Worm (Caenorhabditis elegans): Measurements from ENCODE around the gene ulp-2.
A peak's percentile ranks its signal among the peaks of the same experiment; 100 is the strongest.
"Not testable (repeated sequence)": the region's sequence is repeated elsewhere in the genome, so short reads cannot be mapped to it uniquely, and the experiment has no call there.

Gene ulp-2

DNA sequence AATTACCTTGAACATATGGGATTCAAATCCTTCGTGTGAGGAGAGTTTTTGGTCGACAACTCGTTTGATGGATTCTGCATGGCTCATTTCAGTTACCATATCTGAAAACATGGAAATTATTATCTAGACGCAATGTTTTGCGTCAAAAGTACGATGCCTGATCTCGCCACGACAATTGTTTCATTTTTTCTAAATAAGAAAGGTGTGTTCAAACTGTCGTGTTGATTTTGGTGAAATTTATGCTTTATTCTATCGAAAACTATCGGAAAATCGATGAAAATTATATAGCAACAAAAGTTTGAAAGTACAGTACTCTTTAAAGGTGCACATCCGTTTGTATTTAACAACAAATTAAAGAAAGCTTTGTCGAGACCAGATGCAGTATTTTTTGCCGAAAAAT is 18.6 kb downstream of the ulp-2 start, which contains the start of gene cblc-1:
Gene cblc-1 (minus strand): TSS at position 101 of the 400 bp plus-strand sequence.
- TF ChIP-seq lsy-2 (tag; optimal IDR thresholded peaks at IDR 0.05) (no peak), snpc-4 (tag; optimal IDR thresholded peaks at IDR 0.05) (no peak), sma-9 (GFP tag; optimal IDR thresholded peaks at IDR 0.05) (no peak), sma-9 (tag; optimal IDR thresholded peaks at IDR 0.05) (no peak), C34F6.9 (tag; optimal IDR thresholded peaks at IDR 0.05) (no peak), F13H6.1 (tag; optimal IDR thresholded peaks at IDR 0.05) (no peak), ztf-1 (GFP tag; conservative IDR thresholded peaks at IDR 0.05) (no peak), nhr-23 (tag; optimal IDR thresholded peaks at IDR 0.05) (no peak), Y55F3AM.14 (GFP tag; optimal IDR thresholded peaks at IDR 0.05) (no peak), mdl-1 (tag; optimal IDR thresholded peaks at IDR 0.05) (no peak), unc-62 (GFP tag; optimal IDR thresholded peaks at IDR 0.05) (no peak), nhr-10 (tag; optimal IDR thresholded peaks at IDR 0.05) (no peak), nhr-12 (tag; optimal IDR thresholded peaks at IDR 0.05) (no peak), R02D3.7 (tag; optimal IDR thresholded peaks at IDR 0.05) (no peak), ztf-4 (tag; optimal IDR thresholded peaks at IDR 0.05) (no peak), nhr-6 (tag; optimal IDR thresholded peaks at IDR 0.05) (no peak), sma-3 (GFP tag; optimal IDR thresholded peaks at IDR 0.05) (no peak), nhr-237 (tag; optimal IDR thresholded peaks at IDR 0.05) (no peak)

DNA sequence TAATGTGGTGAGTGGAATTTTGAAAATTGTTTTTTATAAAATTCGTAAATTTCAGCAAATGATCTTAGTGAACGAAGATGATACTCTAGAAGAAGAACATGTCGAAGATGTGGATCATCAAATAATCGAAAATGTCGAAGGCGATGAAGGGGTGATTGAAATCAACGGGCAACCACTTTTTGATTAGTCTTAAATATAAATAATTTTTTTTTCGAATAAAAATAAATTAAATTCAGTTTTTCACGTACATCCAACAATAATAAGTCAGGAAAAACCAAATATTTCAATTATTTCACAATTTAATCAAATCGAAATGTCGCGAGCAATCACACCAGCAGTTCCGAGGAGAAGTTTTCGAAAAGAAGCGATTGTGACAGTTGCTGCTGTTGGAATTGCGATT is 21.9 kb downstream of the ulp-2 start, which contains the start of gene ZK546.4:
Gene ZK546.4 (plus strand): TSS at position 301 of the 400 bp plus-strand sequence.
- TF ChIP-seq nhr-25 (tag; optimal IDR thresholded peaks at IDR 0.05) (no peak), dmd-4 (tag; optimal IDR thresholded peaks at IDR 0.05) (no peak), nhr-77 (tag; optimal IDR thresholded peaks at IDR 0.05) (no peak), elt-3 (tag; optimal IDR thresholded peaks at IDR 0.05) (no peak), ceh-16 (tag; optimal IDR thresholded peaks at IDR 0.05) (no peak)

DNA sequence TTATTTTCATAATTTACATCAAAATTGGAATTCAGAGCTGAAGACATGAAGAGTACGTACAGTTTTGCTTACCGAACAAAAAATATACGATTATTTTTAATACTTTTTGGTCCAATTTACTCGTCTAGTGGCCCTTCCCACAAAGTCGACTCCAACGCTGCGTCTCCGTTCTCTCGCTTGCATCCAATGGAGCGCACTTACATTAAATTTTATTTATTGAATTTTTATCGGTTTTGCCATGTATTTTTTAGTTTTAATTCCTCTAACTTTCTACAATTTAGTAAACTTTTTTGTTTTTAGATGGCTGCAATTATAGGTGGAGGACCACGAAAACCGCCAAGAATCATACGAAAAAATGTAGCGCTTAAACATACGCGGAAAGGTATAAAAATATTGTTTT is 24.2 kb downstream of the ulp-2 start, which contains the start of gene ZK546.5:
Gene ZK546.5 (plus strand): TSS at position 301 of the 400 bp plus-strand sequence.
- TF ChIP-seq ztf-4 (tag; optimal IDR thresholded peaks at IDR 0.05) (no peak), unc-55 (GFP tag; optimal IDR thresholded peaks at IDR 0.05) (peak; percentile 18), C34F6.9 (tag; optimal IDR thresholded peaks at IDR 0.05) (peak; percentile 34)

DNA sequence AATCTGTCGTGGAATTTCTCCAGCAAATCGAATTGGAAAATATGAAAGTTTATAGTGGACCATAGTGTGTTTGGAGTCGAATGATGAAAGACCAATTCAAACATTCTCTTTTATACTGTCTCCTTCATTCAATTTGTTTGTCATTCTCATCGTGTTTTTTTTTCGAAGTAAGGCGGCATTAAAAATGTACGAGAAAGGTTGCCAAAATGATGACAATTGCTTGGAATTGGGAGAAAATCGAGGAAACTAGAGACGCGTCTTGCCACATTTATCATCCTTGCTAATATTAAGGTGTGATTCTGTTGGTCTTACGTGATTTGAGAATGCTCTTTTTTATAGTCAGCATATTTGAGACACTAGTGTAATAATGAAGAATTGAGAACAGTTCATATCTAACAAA is 24.7 kb downstream of the ulp-2 start, which contains the start of gene gst-30:
Gene gst-30 (minus strand): TSS at position 101 of the 400 bp plus-strand sequence.
- no peak for TF ChIP-seq gmeb-1 (tag; optimal IDR thresholded peaks at IDR 0.05)
- no peak for TF ChIP-seq ztf-11 (tag; optimal IDR thresholded peaks at IDR 0.05)
- no peak for TF ChIP-seq elt-1 (tag; optimal IDR thresholded peaks at IDR 0.05)
- TF ChIP-seq nhr-237 (tag; optimal IDR thresholded peaks at IDR 0.05): no peak
- no peak for TF ChIP-seq nhr-12 (tag; optimal IDR thresholded peaks at IDR 0.05)
- TF ChIP-seq crh-2 (tag; optimal IDR thresholded peaks at IDR 0.05): no peak
- TF ChIP-seq lsy-2 (tag; optimal IDR thresholded peaks at IDR 0.05): no peak
- TF ChIP-seq ztf-4 (tag; optimal IDR thresholded peaks at IDR 0.05): no peak

DNA sequence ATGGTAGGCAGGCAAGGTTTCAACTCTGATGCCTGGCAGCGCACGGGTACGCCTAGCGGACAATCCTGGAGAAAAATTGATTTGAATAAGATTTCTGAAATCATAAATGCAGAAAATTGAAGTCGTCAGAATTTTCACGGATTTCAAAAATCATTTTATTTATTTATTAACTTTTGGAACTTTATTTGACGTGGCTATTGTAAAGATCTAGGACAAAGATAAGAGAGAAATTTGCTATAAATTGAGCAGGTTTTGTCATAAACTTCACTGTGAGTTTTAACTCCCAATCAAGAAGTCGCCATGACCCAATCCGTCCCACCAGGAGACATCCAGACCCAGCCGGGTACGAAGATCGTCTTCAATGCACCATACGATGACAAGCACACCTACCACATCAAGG is 26.9 kb downstream of the ulp-2 start, which contains the start of gene msp-152:
Gene msp-152 (plus strand): TSS at position 301 of the 400 bp plus-strand sequence.
- TF ChIP-seq lin-11, nhr-23, mbf-1 (tag; optimal IDR thresholded peaks at IDR 0.05): not testable (repeated sequence)

ce11 chrII:4931286-4931685 is 28.4 kb downstream of the ulp-2 start:
- no peak for TF ChIP-seq unc-39 (tag; optimal IDR thresholded peaks at IDR 0.05)
- no peak for TF ChIP-seq F13H6.1 (tag; optimal IDR thresholded peaks at IDR 0.05)
- no peak for TF ChIP-seq nhr-129 (tag; optimal IDR thresholded peaks at IDR 0.05)
- no peak for TF ChIP-seq nhr-21 (tag; optimal IDR thresholded peaks at IDR 0.05)
- TF ChIP-seq nhr-11 (tag; optimal IDR thresholded peaks at IDR 0.05): no peak
- TF ChIP-seq sma-3 (GFP tag; optimal IDR thresholded peaks at IDR 0.05): no peak
- TF ChIP-seq skn-1 (tag; optimal IDR thresholded peaks at IDR 0.05): no peak
- TF ChIP-seq nhr-6 (tag; optimal IDR thresholded peaks at IDR 0.05): no peak
- TF ChIP-seq Y55F3AM.14 (GFP tag; optimal IDR thresholded peaks at IDR 0.05): no peak
- no peak for TF ChIP-seq C34F6.9 (tag; optimal IDR thresholded peaks at IDR 0.05)
- TF ChIP-seq lin-39 (tag; optimal IDR thresholded peaks at IDR 0.05): no peak
- no peak for TF ChIP-seq snpc-4 (tag; optimal IDR thresholded peaks at IDR 0.05)

Data from whole organism, L2 larva.